Worm (Caenorhabditis elegans): ENCODE results near the gene pink-1.

Gene pink-1

DNA sequence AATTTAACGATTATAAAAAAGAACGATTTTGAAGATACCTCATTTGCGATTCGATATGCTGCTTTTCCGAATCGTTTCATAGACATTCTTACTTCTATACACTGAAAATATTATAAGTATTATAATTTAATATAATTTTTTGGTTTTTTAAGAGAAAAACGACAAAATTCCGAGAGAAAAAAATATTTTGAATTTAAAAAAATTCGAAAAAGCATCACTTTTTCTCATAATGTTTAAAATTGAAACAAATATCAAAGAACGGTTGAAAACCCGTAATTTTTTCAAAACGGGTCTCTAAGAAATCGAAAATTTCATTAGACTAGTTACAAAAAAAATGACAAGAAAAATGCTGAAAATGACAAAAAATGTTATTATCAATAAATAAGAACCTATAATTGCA is at the start of gene pink-1:
pink-1 (minus strand) TSS at position 101 of the 400 bp plus-strand sequence.
- TF ChIP-seq cog-1 (tag; optimal IDR thresholded peaks at IDR 0.05) (no peak), tab-1 (GFP tag; IDR thresholded peaks at IDR 0.05) (no peak), klf-2 (GFP tag; conservative IDR thresholded peaks at IDR 0.05) (no peak), flt-1 (GFP tag; IDR thresholded peaks at IDR 0.05) (no peak), med-1 (GFP tag; optimal IDR thresholded peaks at IDR 0.05; ENCODE audit: insufficient read depth) (no peak), T22C8.4 (GFP tag; IDR thresholded peaks at IDR 0.05) (no peak), ztf-29 (GFP tag; IDR thresholded peaks at IDR 0.05) (no peak), ref-1 (GFP tag; conservative IDR thresholded peaks at IDR 0.05) (no peak), ztf-23 (GFP tag; IDR thresholded peaks at IDR 0.05) (no peak)

DNA sequence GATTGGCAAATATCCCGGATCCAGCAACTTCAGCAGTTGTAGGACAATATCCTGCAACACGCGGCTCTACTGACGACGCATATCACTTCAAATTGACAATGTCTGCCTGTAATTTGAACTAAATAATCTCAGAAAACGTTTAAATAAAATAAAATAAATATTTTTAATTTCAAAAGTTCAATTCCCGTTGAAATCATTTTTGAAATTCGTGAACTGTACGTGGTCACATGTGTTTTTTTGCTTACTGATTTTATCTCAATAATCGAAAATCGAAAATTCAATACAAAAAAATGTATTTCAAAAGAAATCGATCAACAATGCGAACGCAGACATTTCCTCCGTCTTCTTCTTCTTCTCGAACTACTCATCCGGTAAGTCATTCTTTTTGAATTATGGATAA is 42.1 kb upstream of the pink-1 start, which contains the start of gene F07F6.1:
F07F6.1 (plus strand) TSS at position 301 of the 400 bp plus-strand sequence.
- no peak for TF ChIP-seq tab-1 (GFP tag; IDR thresholded peaks at IDR 0.05)
- no peak for TF ChIP-seq ztf-29 (GFP tag; IDR thresholded peaks at IDR 0.05)
- no peak for TF ChIP-seq ref-1 (GFP tag; conservative IDR thresholded peaks at IDR 0.05)
- no peak for TF ChIP-seq med-1 (GFP tag; optimal IDR thresholded peaks at IDR 0.05; ENCODE audit: insufficient read depth)
- no peak for TF ChIP-seq T22C8.4 (GFP tag; IDR thresholded peaks at IDR 0.05)
- no peak for TF ChIP-seq ztf-23 (GFP tag; IDR thresholded peaks at IDR 0.05)
- TF ChIP-seq cog-1 (tag; optimal IDR thresholded peaks at IDR 0.05): no peak
- no peak for TF ChIP-seq klf-2 (GFP tag; conservative IDR thresholded peaks at IDR 0.05)
- TF ChIP-seq flt-1 (GFP tag; IDR thresholded peaks at IDR 0.05): no peak

DNA sequence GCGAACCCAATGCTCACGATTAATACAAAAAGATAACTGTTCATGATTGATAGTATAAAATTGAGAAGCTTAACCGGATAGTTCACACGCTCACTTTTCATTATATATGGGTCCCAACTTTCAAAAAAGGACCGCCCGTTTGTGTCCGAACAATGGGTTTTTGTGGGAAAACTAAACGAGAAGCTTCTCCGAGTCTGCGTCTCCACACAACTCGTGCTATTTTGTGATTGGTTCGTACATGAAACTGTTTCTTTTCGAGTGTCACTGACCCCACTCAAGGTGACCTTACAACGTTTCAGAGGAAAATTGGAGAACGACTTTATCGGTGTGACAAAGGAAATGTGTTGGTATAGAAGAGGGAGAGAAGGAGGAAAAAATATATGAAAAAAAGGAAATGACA is 41.3 kb upstream of the pink-1 start, which contains the start of gene dct-5:
dct-5 (minus strand) TSS at position 101 of the 400 bp plus-strand sequence.
- TF ChIP-seq klf-2 (GFP tag; conservative IDR thresholded peaks at IDR 0.05) (no peak), ztf-23 (GFP tag; IDR thresholded peaks at IDR 0.05) (no peak), ref-1 (GFP tag; conservative IDR thresholded peaks at IDR 0.05) (no peak), med-1 (GFP tag; optimal IDR thresholded peaks at IDR 0.05; ENCODE audit: insufficient read depth) (no peak), cog-1 (tag; optimal IDR thresholded peaks at IDR 0.05) (no peak), flt-1 (GFP tag; IDR thresholded peaks at IDR 0.05) (no peak), tab-1 (GFP tag; IDR thresholded peaks at IDR 0.05) (no peak), T22C8.4 (GFP tag; IDR thresholded peaks at IDR 0.05) (no peak), ztf-29 (GFP tag; IDR thresholded peaks at IDR 0.05) (no peak)

DNA sequence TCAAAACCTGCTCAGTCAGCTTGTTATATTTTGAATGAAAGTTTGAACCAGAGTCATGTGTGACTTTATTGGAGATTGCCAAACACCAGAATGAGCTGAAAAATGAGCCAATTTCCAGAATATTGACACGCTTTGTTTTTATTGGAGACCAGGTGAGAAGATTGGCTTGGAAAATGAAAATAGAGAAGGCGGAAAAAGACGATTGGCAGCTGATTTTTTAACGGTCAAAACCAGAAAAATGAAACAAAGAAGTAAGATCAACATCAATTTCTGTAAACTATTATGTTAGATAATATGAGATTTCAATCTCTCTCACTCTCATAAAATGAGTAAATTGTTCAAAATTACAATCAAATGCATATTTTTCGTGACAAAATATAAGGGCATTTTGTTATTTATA is 37.6 kb upstream of the pink-1 start, which contains the start of gene srx-114:
srx-114 (minus strand) TSS at position 101 of the 400 bp plus-strand sequence.
- TF ChIP-seq tab-1 (GFP tag; IDR thresholded peaks at IDR 0.05) (no peak), ztf-23 (GFP tag; IDR thresholded peaks at IDR 0.05) (no peak), cog-1 (tag; optimal IDR thresholded peaks at IDR 0.05) (no peak), med-1 (GFP tag; optimal IDR thresholded peaks at IDR 0.05; ENCODE audit: insufficient read depth) (no peak), T22C8.4 (GFP tag; IDR thresholded peaks at IDR 0.05) (no peak), ztf-29 (GFP tag; IDR thresholded peaks at IDR 0.05) (no peak), klf-2 (GFP tag; conservative IDR thresholded peaks at IDR 0.05) (no peak), ref-1 (GFP tag; conservative IDR thresholded peaks at IDR 0.05) (no peak), flt-1 (GFP tag; IDR thresholded peaks at IDR 0.05) (no peak)

DNA sequence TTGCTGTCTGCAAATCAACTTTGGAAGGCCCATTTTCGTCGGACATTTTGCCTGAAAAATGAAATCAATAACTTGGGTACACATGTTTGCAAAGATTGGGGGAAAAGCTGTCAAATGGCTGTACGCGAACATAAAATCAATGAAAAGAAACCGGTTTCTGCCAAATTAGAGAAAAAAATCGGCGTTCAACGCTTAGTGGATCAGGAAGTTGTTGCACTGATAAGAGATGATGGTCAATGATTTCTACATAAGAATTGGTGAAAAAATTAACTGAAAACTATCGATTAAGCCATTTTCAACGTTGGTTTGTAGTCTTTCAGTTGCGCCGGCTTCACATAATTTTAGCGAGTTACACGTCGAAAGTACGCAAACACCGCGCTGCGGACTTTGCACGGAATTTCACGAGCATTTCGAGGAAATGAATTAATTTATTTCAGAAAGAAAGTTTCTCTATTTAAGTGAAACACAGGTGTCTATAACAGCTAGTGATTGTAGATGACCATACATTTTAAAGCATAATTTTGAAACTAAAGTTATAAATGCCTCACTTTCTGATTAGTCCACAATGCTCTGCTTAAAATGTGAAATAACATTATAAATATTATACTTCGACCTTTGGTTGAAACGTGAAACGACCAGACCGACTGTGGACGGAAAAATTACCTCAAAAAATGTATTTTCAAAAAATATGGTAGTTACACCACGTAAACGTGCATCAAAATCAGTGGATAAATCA is 34.2 kb upstream of the pink-1 start, which contains the start of the genes F07F6.4 and F07F6.2:
F07F6.4 (minus strand) TSS at position 51 of the 736 bp plus-strand sequence.
F07F6.2 (plus strand) TSS at position 686 of the 736 bp plus-strand sequence.
- TF ChIP-seq ztf-29 (GFP tag; IDR thresholded peaks at IDR 0.05) (no peak), ref-1 (GFP tag; conservative IDR thresholded peaks at IDR 0.05) (no peak), cog-1 (tag; optimal IDR thresholded peaks at IDR 0.05) (no peak), tab-1 (GFP tag; IDR thresholded peaks at IDR 0.05) (no peak), T22C8.4 (GFP tag; IDR thresholded peaks at IDR 0.05) (no peak), ztf-23 (GFP tag; IDR thresholded peaks at IDR 0.05) (no peak), klf-2 (GFP tag; conservative IDR thresholded peaks at IDR 0.05) (no peak), flt-1 (GFP tag; IDR thresholded peaks at IDR 0.05) (no peak), med-1 (GFP tag; optimal IDR thresholded peaks at IDR 0.05; ENCODE audit: insufficient read depth) (no peak)

DNA sequence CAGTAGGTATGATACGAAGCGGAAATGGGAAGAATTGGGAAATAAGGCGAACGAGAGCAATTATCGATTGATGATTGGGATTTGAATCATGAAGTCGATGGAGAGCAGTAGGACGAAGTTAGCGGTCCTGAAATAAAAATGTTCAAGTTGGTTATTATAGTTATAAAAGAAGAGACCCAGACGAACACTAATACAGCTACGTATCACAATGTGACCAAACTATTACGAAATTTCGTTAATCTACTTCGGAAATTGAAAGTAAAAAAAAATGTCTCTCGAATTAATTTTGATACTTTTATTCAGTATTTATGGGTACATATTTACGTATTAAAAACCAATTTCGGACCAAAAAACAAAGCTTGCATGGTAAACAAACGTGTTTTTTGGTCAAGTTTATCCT is 31.0 kb upstream of the pink-1 start:
- TF ChIP-seq T22C8.4 (GFP tag; IDR thresholded peaks at IDR 0.05) (no peak), ztf-23 (GFP tag; IDR thresholded peaks at IDR 0.05) (no peak), cog-1 (tag; optimal IDR thresholded peaks at IDR 0.05) (no peak), ref-1 (GFP tag; conservative IDR thresholded peaks at IDR 0.05) (no peak), flt-1 (GFP tag; IDR thresholded peaks at IDR 0.05) (no peak), klf-2 (GFP tag; conservative IDR thresholded peaks at IDR 0.05) (no peak), med-1 (GFP tag; optimal IDR thresholded peaks at IDR 0.05; ENCODE audit: insufficient read depth) (no peak), tab-1 (GFP tag; IDR thresholded peaks at IDR 0.05) (no peak), ztf-29 (GFP tag; IDR thresholded peaks at IDR 0.05) (no peak)

DNA sequence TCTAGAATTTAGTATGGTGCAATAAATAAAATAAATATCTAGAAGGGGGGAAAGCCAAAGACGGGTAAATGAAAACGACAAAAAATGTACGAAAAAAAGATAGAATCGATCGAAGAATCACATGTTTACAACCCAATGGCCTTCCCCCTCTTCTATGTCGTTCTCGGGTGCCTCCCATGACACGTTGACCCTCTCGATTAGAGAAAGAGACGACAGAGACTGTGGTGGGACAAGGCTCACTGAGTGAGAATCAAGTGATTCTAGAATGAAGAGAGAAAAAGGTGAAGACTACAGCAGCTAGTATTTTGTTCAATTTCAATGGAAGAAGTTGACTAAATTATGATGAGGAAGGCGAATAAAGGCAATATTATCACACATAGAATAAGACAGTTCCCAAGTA is 30.6 kb upstream of the pink-1 start:
- TF ChIP-seq cog-1 (tag; optimal IDR thresholded peaks at IDR 0.05) (peak; percentile 17), med-1 (GFP tag; optimal IDR thresholded peaks at IDR 0.05; ENCODE audit: insufficient read depth) (no peak), ref-1 (GFP tag; conservative IDR thresholded peaks at IDR 0.05) (no peak), ztf-23 (GFP tag; IDR thresholded peaks at IDR 0.05) (0 out of 2 replicates have a peak, but pooled peaks have one; percentile 54), tab-1 (GFP tag; IDR thresholded peaks at IDR 0.05) (no peak), ztf-29 (GFP tag; IDR thresholded peaks at IDR 0.05) (no peak), flt-1 (GFP tag; IDR thresholded peaks at IDR 0.05) (no peak), T22C8.4 (GFP tag; IDR thresholded peaks at IDR 0.05) (no peak)

DNA sequence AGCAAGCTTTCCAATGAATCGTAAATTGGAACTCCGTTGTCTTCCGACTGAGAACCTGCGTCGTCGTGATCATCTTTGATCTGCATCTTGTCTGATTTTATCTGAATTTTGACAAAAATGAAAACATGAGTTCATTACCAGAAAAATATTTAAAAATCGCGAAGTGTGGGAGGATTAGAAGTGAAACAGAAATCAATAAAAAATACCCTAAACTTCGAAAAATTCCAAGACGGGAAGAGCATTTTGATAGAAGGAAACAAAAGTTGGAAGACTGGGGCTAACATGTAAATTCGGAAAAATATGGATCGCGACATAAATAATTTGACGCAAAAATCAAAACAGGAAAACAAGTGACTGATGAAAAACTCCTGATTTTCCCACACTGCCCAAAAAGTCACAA is 30.1 kb upstream of the pink-1 start, which contains the start of gene F07F6.8:
F07F6.8 (minus strand) TSS at position 101 of the 400 bp plus-strand sequence.
- TF ChIP-seq klf-2 (GFP tag; conservative IDR thresholded peaks at IDR 0.05): no peak
- no peak for TF ChIP-seq T22C8.4 (GFP tag; IDR thresholded peaks at IDR 0.05)
- no peak for TF ChIP-seq ztf-29 (GFP tag; IDR thresholded peaks at IDR 0.05)
- no peak for TF ChIP-seq med-1 (GFP tag; optimal IDR thresholded peaks at IDR 0.05; ENCODE audit: insufficient read depth)
- TF ChIP-seq ref-1 (GFP tag; conservative IDR thresholded peaks at IDR 0.05): no peak
- no peak for TF ChIP-seq cog-1 (tag; optimal IDR thresholded peaks at IDR 0.05)
- no peak for TF ChIP-seq ztf-23 (GFP tag; IDR thresholded peaks at IDR 0.05)
- no peak for TF ChIP-seq flt-1 (GFP tag; IDR thresholded peaks at IDR 0.05)
- no peak for TF ChIP-seq tab-1 (GFP tag; IDR thresholded peaks at IDR 0.05)

DNA sequence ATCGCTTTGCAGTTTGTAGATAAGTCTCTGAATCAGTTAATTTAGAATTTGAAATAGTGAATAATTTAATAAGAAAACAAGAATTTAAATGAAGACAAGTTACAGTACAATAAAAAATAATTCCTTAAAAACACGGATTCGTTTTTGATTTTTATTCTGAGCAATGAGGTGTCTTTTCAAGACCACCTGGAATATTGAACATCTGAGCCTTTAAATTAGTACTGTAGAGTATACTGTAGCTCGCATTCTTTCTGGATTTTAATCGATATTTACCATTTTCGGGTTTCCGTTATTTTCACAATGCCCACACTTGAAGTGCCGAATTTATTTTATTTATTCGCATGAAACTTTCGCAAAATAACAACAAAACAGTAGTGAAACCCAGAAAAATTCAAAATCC is 28.3 kb upstream of the pink-1 start, which contains the start of gene F07F6.7:
F07F6.7 (minus strand) TSS at position 27 of the 400 bp plus-strand sequence.
- no peak for TF ChIP-seq T22C8.4 (GFP tag; IDR thresholded peaks at IDR 0.05)
- no peak; the same call in 1 of the 2 replicates for TF ChIP-seq flt-1 (GFP tag; IDR thresholded peaks at IDR 0.05)
- TF ChIP-seq cog-1 (tag; optimal IDR thresholded peaks at IDR 0.05): no peak
- no peak for TF ChIP-seq ref-1 (GFP tag; conservative IDR thresholded peaks at IDR 0.05)
- no peak for TF ChIP-seq ztf-29 (GFP tag; IDR thresholded peaks at IDR 0.05)
- TF ChIP-seq med-1 (GFP tag; optimal IDR thresholded peaks at IDR 0.05; ENCODE audit: insufficient read depth): no peak
- TF ChIP-seq klf-2 (GFP tag; conservative IDR thresholded peaks at IDR 0.05): no peak
- no peak for TF ChIP-seq tab-1 (GFP tag; IDR thresholded peaks at IDR 0.05)
- TF ChIP-seq ztf-23 (GFP tag; IDR thresholded peaks at IDR 0.05): no peak

All from whole organism, midembryonic.